Worm (Caenorhabditis elegans): ENCODE results near the gene F36A4.2.

- TF ChIP-seq fkh-10 (GFP tag; optimal IDR thresholded peaks at IDR 0.05), result no peak
- TF ChIP-seq ceh-22 (tag; optimal IDR thresholded peaks at IDR 0.05), result no peak
- no peak for TF ChIP-seq nhr-11 (tag; optimal IDR thresholded peaks at IDR 0.05)
- TF ChIP-seq K02D7.2 (tag; optimal IDR thresholded peaks at IDR 0.05), result no peak
- no peak for TF ChIP-seq syd-9 (tag; optimal IDR thresholded peaks at IDR 0.05)
- TF ChIP-seq nhr-232 (tag; optimal IDR thresholded peaks at IDR 0.05), result no peak
Observed at ce11 chrIV:4289267-4289666, 18.2 kb downstream of the F36A4.2 start, which contains the start of gene F15E6.5.

Data from whole organism, late embryonic.